Worm (Caenorhabditis elegans) whole organism, L3 larva: ENCODE data around the gene F09E5.3.

ENCODE experiments used
- ZK546.5 ChIP-seq: sonication (generic microtip); optimal IDR thresholded peaks from 2 replicates; lab custom pipeline; 2017; ENCODE audit warnings: missing biosample characterization, missing genetic modification characterization
- ama-1 ChIP-seq: fragments of 150-350 bp; optimal IDR thresholded peaks from 2 replicates; lab custom pipeline; 2018
- ceh-16 ChIP-seq: sonication (generic microtip); optimal IDR thresholded peaks from 2 replicates; lab custom pipeline; 2017; ENCODE audit warnings: missing biosample characterization, missing genetic modification characterization
- ceh-28 ChIP-seq: fragments of 150-350 bp; optimal IDR thresholded peaks from 2 replicates; lab custom pipeline; 2014; ENCODE audit warnings: missing biosample characterization, missing genetic modification reagents, missing genetic modification characterization
- ceh-82 ChIP-seq: fragments of 150-350 bp; optimal IDR thresholded peaks from 2 replicates; lab custom pipeline; 2014; ENCODE audit warnings: missing biosample characterization, missing genetic modification characterization
- ceh-9 ChIP-seq: sonication (generic microtip); optimal IDR thresholded peaks from 2 replicates; lab custom pipeline; 2018; ENCODE audit warnings: missing biosample characterization, missing genetic modification characterization
- daf-12 ChIP-seq: fragments of 150-350 bp; optimal IDR thresholded peaks from 2 replicates; lab custom pipeline; 2014; ENCODE audit warnings: missing biosample characterization, missing genetic modification reagents, missing genetic modification characterization
- egl-27 ChIP-seq: sonication (generic microtip); optimal IDR thresholded peaks from 4 replicates; lab custom pipeline; 2017; ENCODE audit warnings: missing biosample characterization, missing genetic modification reagents, missing genetic modification characterization
- elt-1 ChIP-seq: fragments of 150-350 bp; optimal IDR thresholded peaks from 2 replicates; lab custom pipeline; 2014; ENCODE audit warnings: missing biosample characterization, missing genetic modification characterization
- elt-2 ChIP-seq: sonication (generic microtip); optimal IDR thresholded peaks from 2 replicates; lab custom pipeline; 2016; ENCODE audit warnings: missing genetic modification reagents, mild to moderate bottlenecking, missing genetic modification characterization, missing compliant biosample characterization
- elt-3 ChIP-seq, 3 experiments: fragments of 150-350 bp in 1 of 3; sonication (generic microtip) in 2 of 3; optimal IDR thresholded peaks; 2 replicates in 2 of 3; 4 replicates in 1 of 3; lab custom pipeline; 2014 to 2017; ENCODE audit warnings: missing biosample characterization in 3 of 3, missing genetic modification characterization in 3 of 3
- eor-1 ChIP-seq, 2 experiments: fragments of 150-350 bp; optimal IDR thresholded peaks; 2 replicates each; lab custom pipeline; 2014 to 2018; ENCODE audit warnings: missing biosample characterization in 2 of 2, missing genetic modification characterization in 2 of 2
- fkh-2 ChIP-seq: fragments of 150-350 bp; optimal IDR thresholded peaks from 2 replicates; lab custom pipeline; 2014; ENCODE audit warnings: missing biosample characterization, missing genetic modification reagents, missing genetic modification characterization
- fos-1 ChIP-seq: fragments of 150-350 bp; optimal IDR thresholded peaks from 2 replicates; lab custom pipeline; 2014; ENCODE audit warnings: missing biosample characterization, missing genetic modification characterization
- hmg-11 ChIP-seq: sonication (generic microtip); optimal IDR thresholded peaks from 2 replicates; lab custom pipeline; 2016; ENCODE audit warnings: missing genetic modification characterization, missing compliant biosample characterization
- jun-1 ChIP-seq: fragments of 150-350 bp; optimal IDR thresholded peaks from 2 replicates; lab custom pipeline; 2014; ENCODE audit warnings: missing biosample characterization, missing genetic modification reagents, missing genetic modification characterization
- lin-15B ChIP-seq: fragments of 150-350 bp; optimal IDR thresholded peaks from 2 replicates; lab custom pipeline; 2014; ENCODE audit warnings: missing biosample characterization, missing genetic modification characterization
- lin-39 ChIP-seq: fragments of 150-350 bp; optimal IDR thresholded peaks from 2 replicates; lab custom pipeline; 2018; ENCODE audit warnings: missing biosample characterization, missing genetic modification reagents, missing genetic modification characterization
- lsy-12 ChIP-seq: sonication (generic microtip); optimal IDR thresholded peaks from 2 replicates; lab custom pipeline; 2016; ENCODE audit warnings: mild to moderate bottlenecking, missing genetic modification characterization, missing compliant biosample characterization
- mdl-1 ChIP-seq: fragments of 150-350 bp; optimal IDR thresholded peaks from 2 replicates; lab custom pipeline; 2014; ENCODE audit warnings: missing biosample characterization, missing genetic modification characterization
- mml-1 ChIP-seq: fragments of 150-350 bp; sonication (generic microtip); optimal IDR thresholded peaks from 3 replicates; lab custom pipeline; 2014; ENCODE audit warnings: missing biosample characterization, missing genetic modification characterization
- nfya-1 ChIP-seq: sonication (generic microtip); optimal IDR thresholded peaks from 2 replicates; lab custom pipeline; 2017; ENCODE audit warnings: missing genetic modification characterization, mild to moderate bottlenecking, missing compliant biosample characterization, antibody characterized with exemption, moderate library complexity; ENCODE audit not compliant: insufficient read depth
- nhr-11 ChIP-seq: fragments of 150-350 bp; optimal IDR thresholded peaks from 2 replicates; lab custom pipeline; 2014; ENCODE audit warnings: missing biosample characterization, missing genetic modification characterization
- nhr-12 ChIP-seq: fragments of 150-350 bp; optimal IDR thresholded peaks from 2 replicates; lab custom pipeline; 2014; ENCODE audit warnings: missing biosample characterization, missing genetic modification characterization
- nhr-23 ChIP-seq: fragments of 150-350 bp; optimal IDR thresholded peaks from 2 replicates; lab custom pipeline; 2014; ENCODE audit warnings: missing biosample characterization, missing genetic modification reagents, missing genetic modification characterization
- nhr-237 ChIP-seq: fragments of 150-350 bp; optimal IDR thresholded peaks from 2 replicates; lab custom pipeline; 2014; ENCODE audit warnings: missing biosample characterization, missing genetic modification characterization
- nhr-25 ChIP-seq: sonication (generic microtip); optimal IDR thresholded peaks from 2 replicates; lab custom pipeline; 2017; ENCODE audit warnings: missing biosample characterization, missing genetic modification characterization
- nhr-28 ChIP-seq: fragments of 150-350 bp; optimal IDR thresholded peaks from 2 replicates; lab custom pipeline; 2014; ENCODE audit warnings: missing biosample characterization, missing genetic modification characterization
- nhr-43 ChIP-seq: sonication (generic microtip); optimal IDR thresholded peaks from 2 replicates; lab custom pipeline; 2016; ENCODE audit warnings: mild to moderate bottlenecking, missing genetic modification characterization, missing compliant biosample characterization; ENCODE audit not compliant: poor library complexity, severe bottlenecking
- nhr-67 ChIP-seq: fragments of 150-350 bp; optimal IDR thresholded peaks from 2 replicates; lab custom pipeline; 2014; ENCODE audit warnings: missing biosample characterization, missing genetic modification characterization
- nhr-77 ChIP-seq: fragments of 150-350 bp; optimal IDR thresholded peaks from 2 replicates; lab custom pipeline; 2014; ENCODE audit warnings: missing biosample characterization, missing genetic modification characterization
- pha-4 ChIP-seq: fragments of 150-350 bp; optimal IDR thresholded peaks from 2 replicates; lab custom pipeline; 2014; ENCODE audit warnings: missing biosample characterization, missing genetic modification reagents, missing genetic modification characterization
- pqm-1 ChIP-seq: fragments of 150-350 bp; optimal IDR thresholded peaks from 2 replicates; lab custom pipeline; 2017; ENCODE audit warnings: missing biosample characterization, missing genetic modification characterization, inconsistent platforms
- sea-2 ChIP-seq: fragments of 150-350 bp; sonication (generic microtip); optimal IDR thresholded peaks from 4 replicates; lab custom pipeline; 2014; ENCODE audit warnings: missing biosample characterization, missing genetic modification reagents, missing genetic modification characterization
- skn-1 ChIP-seq: fragments of 150-350 bp; optimal IDR thresholded peaks from 2 replicates; lab custom pipeline; 2014; ENCODE audit warnings: missing biosample characterization, missing genetic modification characterization
- snpc-4 ChIP-seq: fragments of 150-350 bp; optimal IDR thresholded peaks from 2 replicates; lab custom pipeline; 2014; ENCODE audit warnings: missing biosample characterization, missing genetic modification characterization
- tbx-2 ChIP-seq: sonication (generic microtip); optimal IDR thresholded peaks from 2 replicates; lab custom pipeline; 2016; ENCODE audit warnings: mild to moderate bottlenecking, missing genetic modification characterization, missing compliant biosample characterization
- unc-39 ChIP-seq: sonication (generic microtip); optimal IDR thresholded peaks from 4 replicates; lab custom pipeline; 2017; ENCODE audit warnings: missing biosample characterization, missing genetic modification characterization
- unc-62 ChIP-seq: fragments of 150-350 bp; sonication (generic microtip); optimal IDR thresholded peaks from 4 replicates; lab custom pipeline; 2014; ENCODE audit warnings: missing biosample characterization, missing genetic modification reagents, missing genetic modification characterization
- zag-1 ChIP-seq: fragments of 150-350 bp; optimal IDR thresholded peaks from 2 replicates; lab custom pipeline; 2014; ENCODE audit warnings: missing biosample characterization, missing genetic modification characterization
- ztf-11 ChIP-seq: fragments of 150-350 bp; optimal IDR thresholded peaks from 2 replicates; lab custom pipeline; 2014; ENCODE audit warnings: missing biosample characterization, missing genetic modification characterization
- ztf-4 ChIP-seq: fragments of 150-350 bp; optimal IDR thresholded peaks from 2 replicates; lab custom pipeline; 2014; ENCODE audit warnings: missing biosample characterization, missing genetic modification characterization

Gene F09E5.3

ce11 chrII:5370641-5371040 lies 3.2 kb upstream of the F09E5.3 start, which contains the start of gene F09E5.12:
TSS of gene F09E5.12 (minus strand) at chrII:5370741.
- no peak for TF ChIP-seq nhr-28 (tag; lab: Kevin White, UChicago)
- no peak for TF ChIP-seq daf-12
- no peak for TF ChIP-seq lin-39 (tag; lab: Kevin White, UChicago)
- TF ChIP-seq lsy-12 (tag; lab: Kevin White, UChicago), result no peak
- TF ChIP-seq tbx-2 (tag; lab: Kevin White, UChicago), result no peak
- TF ChIP-seq mdl-1 (tag; lab: Kevin White, UChicago), result no peak
- TF ChIP-seq elt-3 (tag; optimal IDR thresholded peaks at IDR 0.05; lab: Kevin White, UChicago), result no peak
- no peak for TF ChIP-seq ZK546.5 (tag; lab: Kevin White, UChicago)
- TF ChIP-seq ceh-16 (tag; lab: Kevin White, UChicago), result no peak
- TF ChIP-seq fos-1, result no peak
- TF ChIP-seq skn-1 (tag; lab: Kevin White, UChicago), result no peak

DNA sequence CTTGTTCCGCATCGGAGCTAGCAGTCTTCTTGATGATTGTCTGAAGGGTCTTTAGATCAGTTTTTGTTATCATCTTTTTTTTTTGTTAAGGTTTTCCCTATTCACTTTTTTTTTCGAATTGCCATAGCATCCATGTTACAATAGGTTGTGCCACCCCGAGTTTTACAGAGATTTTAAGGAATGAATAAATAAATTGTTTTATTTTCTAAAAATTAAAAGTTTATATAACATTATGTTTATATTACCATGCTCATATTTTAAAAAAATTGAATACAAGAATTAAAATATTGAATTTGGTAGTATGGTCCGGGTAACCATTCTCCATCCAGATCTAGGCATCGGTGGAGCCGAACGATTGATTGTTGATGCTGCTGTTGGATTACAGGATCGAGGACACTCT lies 1.2 kb downstream of the F09E5.3 start, which contains the start of gene algn-2:
algn-2 (plus strand) TSS at position 301 of the 400 bp plus-strand sequence.
- TF ChIP-seq mml-1 (tag; lab: Kevin White, UChicago) (no peak), elt-2 (peak; percentile 16)

DNA sequence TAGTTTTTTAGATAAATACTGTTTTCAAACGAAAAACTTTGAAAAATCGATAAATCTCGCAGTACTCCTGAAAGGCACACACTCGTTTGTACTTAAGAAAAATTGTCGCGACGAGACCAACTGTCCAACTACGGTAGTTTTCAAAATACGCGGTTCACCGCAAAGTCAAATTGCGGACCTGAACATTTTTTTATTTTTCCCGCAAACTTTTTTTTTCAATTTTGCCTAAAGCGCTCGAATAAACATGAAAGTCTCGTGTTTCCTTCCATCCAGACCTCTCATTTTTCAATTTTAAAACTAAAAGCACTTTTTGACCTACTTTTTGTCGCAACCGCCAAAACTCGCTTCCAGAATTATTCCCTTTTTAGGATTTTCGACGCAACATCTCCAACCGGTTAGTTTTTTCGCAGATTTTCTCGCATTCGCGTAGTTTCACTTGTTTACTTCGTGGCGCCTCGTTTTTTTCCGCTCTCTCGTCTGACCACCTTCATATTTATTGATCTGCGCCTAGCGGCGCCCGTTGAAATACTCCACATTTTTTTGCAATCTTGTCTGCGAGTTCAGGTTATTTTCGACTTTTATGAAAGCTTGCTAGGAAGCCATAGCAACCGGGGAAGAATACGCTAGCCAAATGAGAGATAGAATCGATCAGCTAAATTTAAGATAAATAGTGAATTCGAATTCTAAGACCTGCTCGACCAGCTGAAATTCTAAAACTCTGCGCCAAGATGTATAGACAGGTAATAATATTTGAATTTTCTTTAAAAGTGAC lies 3.9 kb downstream of the F09E5.3 start, which contains the start of gene prdx-2:
prdx-2 (plus strand) TSS at position 729 of the 772 bp plus-strand sequence.
- peak; percentile 15 for TF ChIP-seq snpc-4 (tag; lab: Kevin White, UChicago)
- no peak for TF ChIP-seq nhr-237 (tag; lab: Kevin White, UChicago)
- peak; percentile 63 for TF ChIP-seq pha-4 (tag; lab: Kevin White, UChicago)
- TF ChIP-seq ztf-4 (tag; lab: Kevin White, UChicago), result no peak
- TF ChIP-seq daf-12, result no peak
- TF ChIP-seq, all 47 proteins: peak for 2

ce11 chrII:5378239-5378521 lies 4.4 kb downstream of the F09E5.3 start:
- TF ChIP-seq nhr-25 (peak; percentile 68), nhr-43 (tag; lab: Kevin White, UChicago) (peak; percentile 5), nhr-23 (tag; lab: Kevin White, UChicago) (peak; percentile 9), eor-1 (tag; optimal IDR thresholded peaks at IDR 0.05; lab: Kevin White, UChicago) (no peak), elt-1 (no peak), skn-1 (tag; lab: Kevin White, UChicago) (peak; percentile 82)

DNA sequence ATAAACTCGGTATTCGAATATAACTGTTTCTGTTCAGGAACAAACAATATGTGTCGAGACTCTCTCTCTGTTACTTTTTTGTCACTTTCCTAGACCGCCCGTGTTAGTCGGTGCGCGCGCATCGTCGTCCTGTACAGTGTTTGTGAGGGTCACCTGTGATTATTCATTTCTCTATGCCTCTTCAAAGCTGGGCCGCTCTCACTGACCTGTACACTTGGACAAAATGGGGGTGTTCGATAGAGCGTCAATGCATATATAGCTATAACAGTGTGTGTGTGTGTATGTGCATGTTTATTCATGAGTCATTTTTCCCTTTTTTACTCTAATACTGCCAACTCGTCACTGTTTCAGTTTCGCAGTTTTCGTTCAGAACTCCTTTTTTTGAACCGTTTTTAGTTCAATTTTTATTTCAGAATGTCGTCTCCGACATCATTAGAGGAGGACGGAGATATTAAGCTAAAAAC lies 5.8 kb downstream of the F09E5.3 start, which contains the start of gene pkc-3:
pkc-3 (plus strand) TSS at position 414 of the 464 bp plus-strand sequence.
- TF ChIP-seq nhr-12 (tag; lab: Kevin White, UChicago) (no peak), nhr-77 (tag; lab: Kevin White, UChicago) (no peak), tbx-2 (tag; lab: Kevin White, UChicago) (peak; percentile 45), ceh-82 (tag; lab: Kevin White, UChicago) (no peak), unc-62 (no peak), elt-2 (peak; percentile 85), daf-12 (no peak), jun-1 (tag; lab: Kevin White, UChicago) (peak; percentile 77), nhr-23 (tag; lab: Kevin White, UChicago) (peak; percentile 89), sea-2 (no peak), egl-27 (tag; lab: Kevin White, UChicago) (no peak), nfya-1 (tag; lab: Kevin White, UChicago) (peak; percentile 53), hmg-11 (tag; lab: Kevin White, UChicago) (peak; percentile 81), mdl-1 (tag; lab: Kevin White, UChicago) (no peak), ceh-9 (no peak), ceh-16 (tag; lab: Kevin White, UChicago) (no peak), ceh-28 (tag; lab: Kevin White, UChicago) (peak; percentile 37), fkh-2 (tag; lab: Kevin White, UChicago) (no peak), ztf-11 (tag; lab: Kevin White, UChicago) (no peak), eor-1 (tag; optimal IDR thresholded peaks at IDR 0.05; lab: Kevin White, UChicago) (no peak), nhr-11 (tag; lab: Kevin White, UChicago) (no peak), ztf-4 (tag; lab: Kevin White, UChicago) (peak; percentile 26), unc-39 (tag; lab: Kevin White, UChicago) (no peak), pqm-1 (tag; lab: Kevin White, UChicago) (peak; percentile 50), elt-3 (tag; optimal IDR thresholded peaks at IDR 0.05; lab: Kevin White, UChicago) (peak in 2 of 3 experiments; percentile 17 to 30), lin-15B (peak; percentile 75), skn-1 (tag; lab: Kevin White, UChicago) (no peak), zag-1 (no peak), ZK546.5 (tag; lab: Kevin White, UChicago) (no peak), pha-4 (tag; lab: Kevin White, UChicago) (peak; percentile 94), mml-1 (tag; lab: Kevin White, UChicago) (no peak), snpc-4 (tag; lab: Kevin White, UChicago) (peak; percentile 18), nhr-67 (tag; lab: Kevin White, UChicago) (no peak), nhr-43 (tag; lab: Kevin White, UChicago) (peak; percentile 51), ama-1 (lab: Kevin White, UChicago) (peak; percentile 96)
